Worm (Caenorhabditis elegans): ENCODE results near the gene F52D2.6.

F52D2.6 gene

DNA sequence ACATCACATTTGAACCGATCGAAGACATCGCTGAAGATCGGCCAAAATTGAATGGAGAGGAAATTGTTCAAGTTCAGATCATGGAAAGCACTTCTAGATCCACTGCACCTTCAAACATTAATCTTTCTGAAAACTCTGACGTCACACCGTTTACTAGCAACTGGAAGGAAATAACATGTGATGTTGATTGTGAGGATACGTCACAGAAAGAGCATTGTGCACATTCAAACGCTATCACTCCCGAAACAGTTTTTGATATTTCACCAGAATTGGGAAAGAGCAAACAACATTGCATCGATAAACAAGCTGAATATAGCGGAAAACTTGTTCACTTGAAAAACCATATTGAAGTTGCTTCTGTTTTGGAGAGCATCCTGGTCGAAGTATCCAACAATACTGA, 45.8 kb downstream of the F52D2.6 start:
- TF ChIP-seq nhr-80 (tag; optimal IDR thresholded peaks at IDR 0.05) (peak; percentile 3), ztf-22 (GFP tag; optimal IDR thresholded peaks at IDR 0.05) (no peak)

DNA sequence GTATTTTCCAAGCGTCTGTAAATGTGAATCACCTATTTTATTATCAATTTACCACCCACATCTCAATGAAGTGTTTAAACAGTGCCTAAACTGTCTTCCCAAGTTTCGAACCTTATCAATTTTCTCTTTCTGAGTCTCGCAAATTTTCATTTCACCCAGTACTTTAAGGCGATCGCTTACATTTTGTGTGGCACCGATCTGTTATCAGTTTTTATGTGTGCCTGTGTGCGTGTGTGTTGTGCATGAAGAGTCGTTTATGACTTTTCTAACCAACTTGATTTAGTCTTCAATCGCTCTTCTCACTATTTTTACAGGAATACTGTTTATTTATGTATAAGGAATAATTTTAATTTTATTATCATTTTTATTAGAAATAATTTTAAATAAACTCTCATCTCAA, 49.6 kb downstream of the F52D2.6 start:
- TF ChIP-seq nhr-80 (tag; optimal IDR thresholded peaks at IDR 0.05) = peak; percentile 59
